Fruit fly (Drosophila melanogaster): ENCODE results near the gene CG10681.

CG10681 gene

dm6 chr3L:12468016-12468415 lies 33.3 kb upstream of the CG10681 start, which contains the start of gene eyg (continued):
- TF ChIP-seq CG6765 (GFP tag; optimal IDR thresholded peaks at IDR 0.05) (no peak), phol (tag; optimal IDR thresholded peaks at IDR 0.05) (peak; percentile 79), slou (GFP tag; optimal IDR thresholded peaks at IDR 0.05) (no peak), trh (GFP tag; optimal IDR thresholded peaks at IDR 0.05) (peak; percentile 27), h (optimal IDR thresholded peaks at IDR 0.05) (no peak), CG6813 (GFP tag; optimal IDR thresholded peaks at IDR 0.05) (no peak), CG16863 (GFP tag; optimal IDR thresholded peaks at IDR 0.05) (peak; percentile 15), trem (tag; optimal IDR thresholded peaks at IDR 0.05) (peak; percentile 17), CG15269 (tag; optimal IDR thresholded peaks at IDR 0.05) (no peak), bigmax (GFP tag; optimal IDR thresholded peaks at IDR 0.05) (no peak), onecut (GFP tag; IDR thresholded peaks at IDR 0.05) (peak; percentile 13; the same call in 1 of the 2 replicates), CG3407 (GFP tag; optimal IDR thresholded peaks at IDR 0.05) (peak; percentile 12), kni (GFP tag; optimal IDR thresholded peaks at IDR 0.05) (peak; percentile 73), her (GFP tag; optimal IDR thresholded peaks at IDR 0.05) (peak; percentile 70)

- TF ChIP-seq Antp (GFP tag; optimal IDR thresholded peaks at IDR 0.05) (no peak), amos (GFP tag; IDR thresholded peaks at IDR 0.05; ENCODE audit: partially characterized antibody) (no peak), ci (GFP tag; IDR thresholded peaks at IDR 0.05) (no peak), CG10147 (GFP tag; optimal IDR thresholded peaks at IDR 0.05) (no peak)
Measured at dm6 chr3L:12469684-12470083, 31.6 kb upstream of the CG10681 start, which contains the start of gene CG32102. TSS of gene CG32102 (minus strand) at chr3L:12469784.

- TF ChIP-seq Sin3A (optimal IDR thresholded peaks at IDR 0.05) (no peak), Dref (GFP tag; IDR thresholded peaks at IDR 0.05) (0 out of 2 replicates have a peak, but pooled peaks have one; percentile 7), CG3726 (GFP tag; IDR thresholded peaks at IDR 0.05) (no peak), gro (GFP tag; optimal IDR thresholded peaks at IDR 0.05) (no peak), CG9609 (GFP tag; optimal IDR thresholded peaks at IDR 0.05) (no peak), prd (optimal IDR thresholded peaks at IDR 0.05) (no peak), prd (GFP tag; IDR thresholded peaks at IDR 0.05) (0 out of 3 replicates have a peak, but pooled peaks have one; percentile 20), da (GFP tag; optimal IDR thresholded peaks at IDR 0.05) (no peak), bbx (GFP tag; IDR thresholded peaks at IDR 0.05; ENCODE audit: partially characterized antibody) (peak; percentile 23; the same call in 1 of the 2 replicates), CG3281 (GFP tag; optimal IDR thresholded peaks at IDR 0.05) (no peak), Med (GFP tag) (peak; percentile 59), lbe (GFP tag; optimal IDR thresholded peaks at IDR 0.05) (no peak), CG9876 (GFP tag; optimal IDR thresholded peaks at IDR 0.05) (no peak), hb (GFP tag; IDR thresholded peaks at IDR 0.05; ENCODE audit: partially characterized antibody) (0 out of 3 replicates have a peak, but pooled peaks have one; percentile 31), fd96Cb (tag; optimal IDR thresholded peaks at IDR 0.05) (no peak), HHEX (GFP tag; optimal IDR thresholded peaks at IDR 0.05) (no peak), z (GFP tag; IDR thresholded peaks at IDR 0.05) (0 out of 3 replicates have a peak, but pooled peaks have one; percentile 60), Ets65A (GFP tag) (peak; percentile 78), CG30431 (GFP tag; optimal IDR thresholded peaks at IDR 0.05) (no peak), sens (GFP tag) (peak; percentile 33), Sry-δ (GFP tag; optimal IDR thresholded peaks at IDR 0.05) (no peak), HLHmδ (GFP tag; optimal IDR thresholded peaks at IDR 0.05) (no peak), Pdp1 (GFP tag; optimal IDR thresholded peaks at IDR 0.05) (no peak), CG1832 (GFP tag; optimal IDR thresholded peaks at IDR 0.05) (peak; percentile 27), CG8944 (GFP tag; optimal IDR thresholded peaks at IDR 0.05) (no peak), Dp (GFP tag; optimal IDR thresholded peaks at IDR 0.05) (no peak)
Measured at dm6 chr3L:12470509-12470908, 30.8 kb upstream of the CG10681 start.
